Worm (Caenorhabditis elegans): Measurements from ENCODE around the gene sid-1.

The sid-1 gene

DNA sequence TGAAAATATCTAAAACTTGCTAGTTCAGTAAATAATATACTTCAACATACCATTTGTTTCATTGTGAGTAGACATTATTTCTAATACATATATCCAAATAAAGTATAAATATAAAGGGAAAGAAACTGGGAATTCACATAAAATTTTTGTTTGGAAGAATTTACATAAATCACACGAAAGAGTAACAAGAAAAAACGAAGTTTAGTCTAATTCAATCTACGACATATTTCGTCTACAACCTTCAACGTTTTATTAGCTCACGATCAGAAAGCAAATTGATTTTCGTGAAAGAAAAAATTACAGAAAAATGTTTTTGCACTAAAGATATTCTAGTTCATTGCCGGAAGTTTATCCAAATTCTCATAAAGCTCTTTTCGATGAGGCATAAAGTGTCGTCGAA is 22.7 kb upstream of the sid-1 start, which contains the start of gene C04F5.2:
TSS of gene C04F5.2 (minus strand) at position 101 of the 400 bp plus-strand sequence.
- TF ChIP-seq ztf-23 (GFP tag; IDR thresholded peaks at IDR 0.05) (no peak), T22C8.4 (GFP tag; IDR thresholded peaks at IDR 0.05) (no peak), ztf-29 (GFP tag; IDR thresholded peaks at IDR 0.05) (no peak), tab-1 (GFP tag; IDR thresholded peaks at IDR 0.05) (no peak), cog-1 (tag; optimal IDR thresholded peaks at IDR 0.05) (no peak)

DNA sequence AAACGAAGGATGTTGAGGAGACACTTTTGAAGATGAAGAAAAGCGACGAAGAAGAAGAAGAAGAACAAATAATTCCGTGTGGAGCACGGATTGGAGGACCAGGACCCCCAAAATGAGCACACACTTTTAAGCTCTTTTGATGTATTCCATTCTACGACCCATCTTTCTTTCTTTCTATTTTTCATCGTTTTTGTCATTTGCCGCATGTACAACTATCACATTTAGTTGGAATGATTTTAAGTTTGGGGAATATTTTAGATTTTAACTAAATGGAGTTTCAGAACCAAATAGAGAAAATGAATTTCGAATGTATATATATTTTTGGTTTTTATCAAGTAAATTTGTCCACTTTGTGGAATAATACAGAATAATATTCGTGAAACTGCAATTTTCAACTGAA is 20.8 kb upstream of the sid-1 start, which contains the start of gene unc-46:
TSS of gene unc-46 (minus strand) at position 101 of the 400 bp plus-strand sequence.
- no peak for TF ChIP-seq klf-2 (GFP tag; conservative IDR thresholded peaks at IDR 0.05)
- no peak for TF ChIP-seq ztf-23 (GFP tag; IDR thresholded peaks at IDR 0.05)
- no peak for TF ChIP-seq T22C8.4 (GFP tag; IDR thresholded peaks at IDR 0.05)
- no peak for TF ChIP-seq ztf-29 (GFP tag; IDR thresholded peaks at IDR 0.05)
- no peak for TF ChIP-seq tab-1 (GFP tag; IDR thresholded peaks at IDR 0.05)
- no peak for TF ChIP-seq med-1 (GFP tag; optimal IDR thresholded peaks at IDR 0.05; ENCODE audit: insufficient read depth)
- no peak for TF ChIP-seq ref-1 (GFP tag; conservative IDR thresholded peaks at IDR 0.05)
- TF ChIP-seq cog-1 (tag; optimal IDR thresholded peaks at IDR 0.05), result no peak
- TF ChIP-seq flt-1 (GFP tag; IDR thresholded peaks at IDR 0.05), result no peak

DNA sequence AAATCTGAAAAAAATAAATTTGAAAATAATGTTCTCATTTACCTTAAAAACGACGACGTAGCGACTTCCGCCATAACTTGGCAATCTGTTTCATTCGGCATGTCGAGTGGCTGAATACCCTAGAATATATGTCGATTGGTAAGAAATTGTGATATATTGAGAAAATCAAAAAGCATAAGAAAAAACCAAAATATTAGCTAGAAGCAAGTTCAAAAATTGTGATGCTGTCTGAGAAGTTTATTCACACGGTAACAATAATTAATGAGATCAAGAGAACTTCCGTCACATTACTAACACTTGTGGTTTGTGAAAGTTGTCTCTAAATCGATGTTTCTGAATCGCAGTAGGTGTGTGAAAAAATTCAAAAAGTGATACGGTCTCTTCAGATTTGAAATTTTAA is 17.8 kb upstream of the sid-1 start, which contains the start of gene srab-1:
TSS of gene srab-1 (minus strand) at position 101 of the 400 bp plus-strand sequence.
- no peak for TF ChIP-seq cog-1 (tag; optimal IDR thresholded peaks at IDR 0.05)
- no peak for TF ChIP-seq ztf-23 (GFP tag; IDR thresholded peaks at IDR 0.05)

DNA sequence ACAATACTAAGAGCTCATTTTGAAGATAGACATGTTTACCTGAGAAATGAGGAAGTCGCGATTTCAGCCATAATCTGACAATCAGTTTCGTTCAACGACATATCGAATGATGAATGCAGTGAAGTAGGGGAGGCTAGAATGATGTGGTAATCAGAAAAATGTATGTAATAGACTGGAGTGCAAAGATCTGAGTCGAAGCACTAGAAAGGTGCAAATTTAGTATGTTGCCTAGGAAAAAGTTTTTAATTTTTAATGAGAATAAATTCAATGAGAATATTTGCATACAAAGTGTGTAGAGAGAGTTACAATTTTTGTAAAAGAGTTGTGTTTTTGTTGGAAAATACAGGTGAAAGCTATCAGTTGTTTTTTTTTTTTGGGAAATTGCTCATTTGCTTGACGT is 14.8 kb upstream of the sid-1 start, which contains the start of gene srab-2:
TSS of gene srab-2 (minus strand) at position 101 of the 400 bp plus-strand sequence.
- no peak for TF ChIP-seq ztf-29 (GFP tag; IDR thresholded peaks at IDR 0.05)
- TF ChIP-seq tab-1 (GFP tag; IDR thresholded peaks at IDR 0.05), result no peak
- TF ChIP-seq flt-1 (GFP tag; IDR thresholded peaks at IDR 0.05), result no peak
- TF ChIP-seq med-1 (GFP tag; optimal IDR thresholded peaks at IDR 0.05; ENCODE audit: insufficient read depth), result no peak

DNA sequence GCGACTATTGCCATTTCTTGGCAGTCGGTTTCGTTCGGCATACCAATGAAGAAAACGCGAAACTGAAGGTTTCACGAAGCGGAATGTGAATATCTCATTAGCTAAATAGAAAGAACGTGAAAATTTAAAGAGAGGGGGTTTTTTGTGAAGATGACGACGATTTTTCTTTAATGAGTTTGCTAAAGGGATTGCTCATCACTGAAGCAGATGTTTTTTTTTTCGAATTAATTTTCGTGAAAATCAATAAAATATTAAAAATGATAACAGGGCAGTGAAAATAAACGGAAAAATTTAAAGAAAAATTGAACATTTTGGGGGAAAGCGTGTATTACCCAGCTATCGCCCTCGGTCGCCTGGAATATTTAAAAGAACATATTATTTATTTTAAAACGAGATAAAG is 12.0 kb upstream of the sid-1 start, which contains the start of gene srab-3:
TSS of gene srab-3 (minus strand) at position 101 of the 400 bp plus-strand sequence.
- TF ChIP-seq flt-1 (GFP tag; IDR thresholded peaks at IDR 0.05) (no peak), ztf-29 (GFP tag; IDR thresholded peaks at IDR 0.05) (no peak), cog-1 (tag; optimal IDR thresholded peaks at IDR 0.05) (no peak), ztf-23 (GFP tag; IDR thresholded peaks at IDR 0.05) (no peak), T22C8.4 (GFP tag; IDR thresholded peaks at IDR 0.05) (no peak), med-1 (GFP tag; optimal IDR thresholded peaks at IDR 0.05; ENCODE audit: insufficient read depth) (no peak), tab-1 (GFP tag; IDR thresholded peaks at IDR 0.05) (no peak), ref-1 (GFP tag; conservative IDR thresholded peaks at IDR 0.05) (no peak), klf-2 (GFP tag; conservative IDR thresholded peaks at IDR 0.05) (no peak)

DNA sequence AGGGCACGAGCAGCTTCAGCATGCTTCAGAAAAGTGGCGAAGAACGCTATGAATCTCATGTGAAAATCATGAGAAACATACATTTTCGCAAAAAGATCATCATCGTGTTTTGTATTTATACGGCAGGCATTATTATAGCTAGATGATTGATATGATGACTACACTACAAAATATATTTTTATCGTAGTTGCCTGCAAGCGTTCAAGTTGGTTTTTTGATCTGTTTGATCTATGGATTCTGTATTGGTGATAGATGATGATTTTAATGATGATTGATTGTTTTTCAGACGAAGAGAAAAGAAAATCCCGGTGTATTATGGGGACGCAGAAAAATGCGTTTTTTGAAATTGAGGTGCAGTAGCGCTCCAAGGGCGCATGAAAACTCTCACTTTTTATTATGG is 9.1 kb upstream of the sid-1 start, which contains the start of gene ugt-63:
TSS of gene ugt-63 (minus strand) at position 89 of the 400 bp plus-strand sequence.
- TF ChIP-seq ztf-23 (GFP tag; IDR thresholded peaks at IDR 0.05) (no peak), klf-2 (GFP tag; conservative IDR thresholded peaks at IDR 0.05) (no peak), med-1 (GFP tag; optimal IDR thresholded peaks at IDR 0.05; ENCODE audit: insufficient read depth) (no peak)

DNA sequence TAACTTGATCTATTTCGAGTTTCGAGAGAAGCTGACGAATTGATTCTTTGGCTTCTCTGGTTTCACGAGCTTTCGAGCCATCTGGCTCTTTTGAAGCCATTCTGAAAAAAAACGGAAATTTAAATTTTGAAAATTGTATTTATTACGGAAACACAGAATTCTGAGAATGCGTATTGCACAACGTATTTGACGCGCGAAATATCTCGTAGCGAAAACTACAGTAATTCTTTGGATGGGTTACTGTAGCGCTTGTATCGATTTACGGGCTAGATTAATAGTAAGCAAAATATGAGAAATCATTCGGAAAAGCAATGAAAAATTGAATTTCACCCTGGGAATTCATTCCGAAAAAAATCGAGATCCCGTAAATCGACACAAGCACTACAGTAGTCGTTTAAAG is 6.1 kb upstream of the sid-1 start, which contains the start of gene C04F5.8:
TSS of gene C04F5.8 (minus strand) at position 101 of the 400 bp plus-strand sequence.
- TF ChIP-seq ref-1 (GFP tag; conservative IDR thresholded peaks at IDR 0.05) (no peak), T22C8.4 (GFP tag; IDR thresholded peaks at IDR 0.05) (no peak), med-1 (GFP tag; optimal IDR thresholded peaks at IDR 0.05; ENCODE audit: insufficient read depth) (no peak), ztf-23 (GFP tag; IDR thresholded peaks at IDR 0.05) (no peak), ztf-29 (GFP tag; IDR thresholded peaks at IDR 0.05) (no peak), klf-2 (GFP tag; conservative IDR thresholded peaks at IDR 0.05) (no peak), flt-1 (GFP tag; IDR thresholded peaks at IDR 0.05) (no peak), cog-1 (tag; optimal IDR thresholded peaks at IDR 0.05) (no peak), tab-1 (GFP tag; IDR thresholded peaks at IDR 0.05) (no peak)

DNA sequence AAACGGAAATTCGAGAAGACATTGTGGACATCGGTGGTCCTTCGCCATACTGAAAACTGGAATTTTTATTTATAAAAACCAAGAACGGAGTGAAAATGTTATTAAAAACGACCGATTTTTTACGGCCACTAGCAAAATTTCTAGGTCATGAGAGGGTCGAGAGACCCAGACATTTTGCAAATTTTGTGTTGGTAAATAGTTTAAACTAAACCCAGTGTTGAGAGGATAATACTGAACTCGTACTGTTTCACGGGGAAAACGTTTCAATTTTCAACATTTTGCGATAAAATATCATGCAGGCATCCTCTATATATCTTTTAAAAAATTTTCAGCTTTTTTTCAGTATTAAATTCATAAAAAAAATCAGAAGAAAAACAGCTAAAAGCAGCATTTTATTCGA is 661 bp upstream of the sid-1 start, which contains the start of gene C04F5.9:
TSS of gene C04F5.9 (minus strand) at position 101 of the 400 bp plus-strand sequence.
- no peak for TF ChIP-seq cog-1 (tag; optimal IDR thresholded peaks at IDR 0.05)
- TF ChIP-seq med-1 (GFP tag; optimal IDR thresholded peaks at IDR 0.05; ENCODE audit: insufficient read depth), result no peak
- no peak for TF ChIP-seq ref-1 (GFP tag; conservative IDR thresholded peaks at IDR 0.05)
- no peak for TF ChIP-seq ztf-23 (GFP tag; IDR thresholded peaks at IDR 0.05)
- TF ChIP-seq ztf-29 (GFP tag; IDR thresholded peaks at IDR 0.05), result no peak
- TF ChIP-seq klf-2 (GFP tag; conservative IDR thresholded peaks at IDR 0.05), result no peak
- TF ChIP-seq flt-1 (GFP tag; IDR thresholded peaks at IDR 0.05), result no peak
- TF ChIP-seq tab-1 (GFP tag; IDR thresholded peaks at IDR 0.05), result no peak
- TF ChIP-seq T22C8.4 (GFP tag; IDR thresholded peaks at IDR 0.05), result no peak

DNA sequence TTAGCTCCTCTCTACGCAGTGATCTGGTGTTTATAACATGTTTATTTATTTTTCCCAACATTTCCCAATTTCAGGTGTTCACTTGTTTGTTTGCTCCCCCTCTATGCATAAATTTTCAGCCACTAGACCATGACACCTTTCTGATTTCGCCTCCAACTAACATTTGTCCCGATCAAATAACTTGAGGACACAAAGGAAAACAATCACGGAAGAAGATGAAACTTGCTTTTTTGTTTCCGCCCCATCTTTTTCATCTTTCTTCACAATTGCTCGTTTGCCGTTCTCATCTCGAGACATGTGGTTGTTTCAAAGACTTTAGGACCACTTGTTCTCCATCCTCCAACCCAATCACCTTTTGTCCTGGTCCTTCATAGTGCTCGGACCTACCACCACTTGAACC is 7.0 kb downstream of the sid-1 start, which contains the start of gene F14F9.5:
TSS of gene F14F9.5 (plus strand) at position 301 of the 400 bp plus-strand sequence.
- TF ChIP-seq med-1 (GFP tag; optimal IDR thresholded peaks at IDR 0.05; ENCODE audit: insufficient read depth), result no peak
- no peak for TF ChIP-seq T22C8.4 (GFP tag; IDR thresholded peaks at IDR 0.05)
- TF ChIP-seq tab-1 (GFP tag; IDR thresholded peaks at IDR 0.05), result no peak
- no peak for TF ChIP-seq cog-1 (tag; optimal IDR thresholded peaks at IDR 0.05)
- TF ChIP-seq flt-1 (GFP tag; IDR thresholded peaks at IDR 0.05), result no peak
- TF ChIP-seq ref-1 (GFP tag; conservative IDR thresholded peaks at IDR 0.05), result no peak
- no peak for TF ChIP-seq ztf-29 (GFP tag; IDR thresholded peaks at IDR 0.05)
- TF ChIP-seq ztf-23 (GFP tag; IDR thresholded peaks at IDR 0.05), result no peak
- no peak for TF ChIP-seq klf-2 (GFP tag; conservative IDR thresholded peaks at IDR 0.05)

DNA sequence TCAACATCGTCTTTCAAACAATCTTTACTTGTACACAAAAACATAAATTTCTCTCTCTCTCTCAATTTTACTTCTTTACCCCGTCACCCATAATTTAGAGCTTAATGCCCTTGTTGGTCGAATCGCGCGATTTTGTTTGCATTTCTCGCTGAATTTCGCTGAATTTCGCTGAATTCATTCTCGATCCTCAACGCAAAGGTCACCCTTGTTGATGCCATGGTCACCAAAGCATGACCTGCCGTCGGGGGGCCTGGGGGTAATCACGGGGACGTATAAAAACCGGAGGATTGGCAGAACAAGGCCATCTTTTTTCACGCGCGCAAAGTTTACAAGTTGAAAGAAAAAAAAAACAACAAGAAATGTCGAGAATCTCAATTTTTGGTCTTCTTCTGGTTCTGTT is 10.2 kb downstream of the sid-1 start, which contains the start of gene F14F9.8:
TSS of gene F14F9.8 (plus strand) at position 301 of the 400 bp plus-strand sequence.
- TF ChIP-seq med-1 (GFP tag; optimal IDR thresholded peaks at IDR 0.05; ENCODE audit: insufficient read depth) (no peak), ref-1 (GFP tag; conservative IDR thresholded peaks at IDR 0.05) (no peak), klf-2 (GFP tag; conservative IDR thresholded peaks at IDR 0.05) (no peak), flt-1 (GFP tag; IDR thresholded peaks at IDR 0.05) (no peak), T22C8.4 (GFP tag; IDR thresholded peaks at IDR 0.05) (no peak), ztf-29 (GFP tag; IDR thresholded peaks at IDR 0.05) (no peak), cog-1 (tag; optimal IDR thresholded peaks at IDR 0.05) (no peak), ztf-23 (GFP tag; IDR thresholded peaks at IDR 0.05) (no peak), tab-1 (GFP tag; IDR thresholded peaks at IDR 0.05) (no peak)

Measured in whole organism, midembryonic.